Worm (Caenorhabditis elegans): Measurements from ENCODE around the gene tric-1B.1.
A peak's percentile ranks its signal among the peaks of the same experiment; 100 is the strongest.

The tric-1B.1 gene

ce11 chrII:12262567-12262966, 3.5 kb downstream of the tric-1B.1 start (continued):
- no peak for TF ChIP-seq nhr-43 (tag; optimal IDR thresholded peaks at IDR 0.05; ENCODE audit: poor library complexity, severe bottlenecking)
- TF ChIP-seq ztf-4 (tag; optimal IDR thresholded peaks at IDR 0.05) = no peak
- no peak for TF ChIP-seq lin-39 (tag; optimal IDR thresholded peaks at IDR 0.05)
- no peak for TF ChIP-seq mdl-1 (tag; optimal IDR thresholded peaks at IDR 0.05)
- TF ChIP-seq fkh-2 (tag; optimal IDR thresholded peaks at IDR 0.05) = no peak
- TF ChIP-seq nhr-76 (tag; optimal IDR thresholded peaks at IDR 0.05) = no peak
- TF ChIP-seq ceh-28 (tag; optimal IDR thresholded peaks at IDR 0.05) = no peak
- TF ChIP-seq lin-15B (tag; optimal IDR thresholded peaks at IDR 0.05) = no peak
- TF ChIP-seq fkh-10 (GFP tag; optimal IDR thresholded peaks at IDR 0.05) = no peak
- no peak for TF ChIP-seq ZK546.5 (tag; optimal IDR thresholded peaks at IDR 0.05)
- peak; percentile 99 for TF ChIP-seq nhr-25 (tag; optimal IDR thresholded peaks at IDR 0.05)
- no peak for TF ChIP-seq nhr-67 (tag; optimal IDR thresholded peaks at IDR 0.05)
- no peak for TF ChIP-seq tbx-2 (tag; optimal IDR thresholded peaks at IDR 0.05)
- TF ChIP-seq nhr-28 (tag; optimal IDR thresholded peaks at IDR 0.05) = no peak
- TF ChIP-seq zag-1 (tag; optimal IDR thresholded peaks at IDR 0.05) = no peak
- TF ChIP-seq pha-4 (tag; optimal IDR thresholded peaks at IDR 0.05) = no peak

ce11 chrII:12261147-12261821, 4.8 kb downstream of the tric-1B.1 start:
- TF ChIP-seq tbx-2 (tag; optimal IDR thresholded peaks at IDR 0.05) (no peak), nhr-43 (tag; optimal IDR thresholded peaks at IDR 0.05; ENCODE audit: poor library complexity, severe bottlenecking) (no peak), elt-1 (tag; optimal IDR thresholded peaks at IDR 0.05) (no peak), nhr-67 (tag; optimal IDR thresholded peaks at IDR 0.05) (no peak), lin-15B (tag; optimal IDR thresholded peaks at IDR 0.05) (no peak), nhr-25 (tag; optimal IDR thresholded peaks at IDR 0.05) (peak; percentile 14), hmg-11 (tag; optimal IDR thresholded peaks at IDR 0.05) (no peak), mdl-1 (tag; optimal IDR thresholded peaks at IDR 0.05) (no peak), ama-1 (optimal IDR thresholded peaks at IDR 0.05) (peak; percentile 16), elt-2 (tag; optimal IDR thresholded peaks at IDR 0.05) (peak; percentile 2), fos-1 (tag; optimal IDR thresholded peaks at IDR 0.05) (no peak), ztf-11 (tag; optimal IDR thresholded peaks at IDR 0.05) (no peak), lsy-12 (tag; optimal IDR thresholded peaks at IDR 0.05) (no peak), pha-4 (tag; optimal IDR thresholded peaks at IDR 0.05) (peak; percentile 11), mml-1 (tag; optimal IDR thresholded peaks at IDR 0.05) (no peak), egl-5 (tag; optimal IDR thresholded peaks at IDR 0.05) (no peak), egl-27 (tag; optimal IDR thresholded peaks at IDR 0.05) (no peak), nhr-11 (tag; optimal IDR thresholded peaks at IDR 0.05) (no peak), daf-12 (tag; optimal IDR thresholded peaks at IDR 0.05) (no peak), nhr-23 (tag; optimal IDR thresholded peaks at IDR 0.05) (no peak)

- TF ChIP-seq R02D3.7 (tag; optimal IDR thresholded peaks at IDR 0.05) = no peak
- TF ChIP-seq ztf-4 (tag; optimal IDR thresholded peaks at IDR 0.05) = no peak
- no peak for TF ChIP-seq egl-5 (tag; optimal IDR thresholded peaks at IDR 0.05)
- TF ChIP-seq elt-2 (tag; optimal IDR thresholded peaks at IDR 0.05) = no peak
- no peak for TF ChIP-seq nhr-12 (tag; optimal IDR thresholded peaks at IDR 0.05)
- no peak for TF ChIP-seq nhr-43 (tag; optimal IDR thresholded peaks at IDR 0.05; ENCODE audit: poor library complexity, severe bottlenecking)
- no peak for TF ChIP-seq ZK546.5 (tag; optimal IDR thresholded peaks at IDR 0.05)
- no peak for TF ChIP-seq nhr-23 (tag; optimal IDR thresholded peaks at IDR 0.05)
- TF ChIP-seq nfya-1 (tag; optimal IDR thresholded peaks at IDR 0.05; ENCODE audit: insufficient read depth) = no peak
- no peak for TF ChIP-seq ztf-11 (tag; optimal IDR thresholded peaks at IDR 0.05)
- TF ChIP-seq nhr-11 (tag; optimal IDR thresholded peaks at IDR 0.05) = no peak
- TF ChIP-seq fkh-10 (GFP tag; optimal IDR thresholded peaks at IDR 0.05) = no peak
- TF ChIP-seq aly-2 (tag; optimal IDR thresholded peaks at IDR 0.05) = no peak
- TF ChIP-seq nhr-25 (tag; optimal IDR thresholded peaks at IDR 0.05) = no peak
- no peak for TF ChIP-seq ceh-82 (tag; optimal IDR thresholded peaks at IDR 0.05)
- TF ChIP-seq nhr-67 (tag; optimal IDR thresholded peaks at IDR 0.05) = no peak
Measured at ce11 chrII:12260538-12260937, 5.5 kb downstream of the tric-1B.1 start.

ce11 chrII:12257095-12257494, 8.9 kb downstream of the tric-1B.1 start:
- TF ChIP-seq ceh-28 (tag; optimal IDR thresholded peaks at IDR 0.05) = peak; percentile 89
- TF ChIP-seq ama-1 (optimal IDR thresholded peaks at IDR 0.05) = no peak
- TF ChIP-seq jun-1 (tag; optimal IDR thresholded peaks at IDR 0.05) = no peak
- TF ChIP-seq mml-1 (tag; optimal IDR thresholded peaks at IDR 0.05) = no peak
- no peak for TF ChIP-seq nhr-28 (tag; optimal IDR thresholded peaks at IDR 0.05)

All from whole organism, L3 larva.